Worm (Caenorhabditis elegans): ENCODE measurements around the gene pkc-2.

Gene pkc-2

DNA sequence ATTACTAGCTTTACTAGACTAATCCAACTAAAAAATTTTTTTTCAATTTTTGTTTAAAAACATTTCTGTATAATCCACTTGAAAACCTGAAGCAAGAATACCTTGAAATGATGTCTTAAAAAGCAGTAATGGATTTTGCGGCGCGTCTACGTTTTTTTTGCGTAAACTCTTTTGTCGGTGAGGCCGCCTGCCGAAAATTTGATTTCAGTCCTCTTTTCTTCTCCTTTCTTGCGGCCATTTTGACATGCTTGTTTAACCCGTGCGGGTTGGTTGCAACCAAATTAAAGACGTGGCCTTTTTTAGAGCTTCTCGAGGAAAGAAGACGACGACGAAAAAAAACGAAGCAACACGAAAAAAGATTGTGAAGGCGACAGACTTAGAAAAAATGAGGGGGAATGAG is 3.5 kb upstream of the pkc-2 start:
- TF ChIP-seq mxl-1 (tag; optimal IDR thresholded peaks at IDR 0.05): no peak
- no peak for TF ChIP-seq snpc-1.3 (tag; optimal IDR thresholded peaks at IDR 0.05; ENCODE audit: insufficient read depth)
- no peak for TF ChIP-seq nhr-120 (GFP tag; IDR thresholded peaks at IDR 0.05)
- TF ChIP-seq mel-28 (tag; optimal IDR thresholded peaks at IDR 0.05; ENCODE audit: borderline replicate concordance): no peak
- no peak for TF ChIP-seq lin-26 (GFP tag; IDR thresholded peaks at IDR 0.05)
- TF ChIP-seq hlh-26 (GFP tag; conservative IDR thresholded peaks at IDR 0.05): no peak
- TF ChIP-seq F55B11.4 (tag; optimal IDR thresholded peaks at IDR 0.05; ENCODE audit: borderline replicate concordance, insufficient read depth): no peak

DNA sequence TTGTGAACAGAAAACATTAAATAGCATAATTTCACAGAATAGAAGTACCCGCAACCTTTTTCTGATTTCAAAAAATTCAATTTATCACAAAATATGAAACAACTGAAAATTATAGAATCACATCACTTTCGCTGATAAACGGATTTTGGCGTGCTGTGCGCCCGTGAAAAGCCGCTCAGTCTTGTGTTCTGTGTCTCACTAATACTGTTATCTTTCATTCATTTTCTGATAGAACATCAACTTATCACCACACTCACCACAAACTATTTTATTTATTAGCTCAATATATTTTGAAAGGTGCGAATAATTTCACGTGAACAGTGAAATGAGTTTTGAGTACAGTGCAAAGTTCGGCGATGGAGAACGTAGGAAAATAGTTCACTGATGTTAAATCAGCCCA is 536 bp upstream of the pkc-2 start:
- TF ChIP-seq lsy-27 (tag; optimal IDR thresholded peaks at IDR 0.05; ENCODE audit: borderline replicate concordance, insufficient read depth) (no peak), nhr-80 (tag; optimal IDR thresholded peaks at IDR 0.05) (peak; percentile 64)

ce11 chrX:9369927-9370326 is 5.3 kb downstream of the pkc-2 start:
- TF ChIP-seq Y95B8A.8 (GFP tag; IDR thresholded peaks at IDR 0.05) (no peak), nhr-80 (tag; optimal IDR thresholded peaks at IDR 0.05) (peak; percentile 57)

DNA sequence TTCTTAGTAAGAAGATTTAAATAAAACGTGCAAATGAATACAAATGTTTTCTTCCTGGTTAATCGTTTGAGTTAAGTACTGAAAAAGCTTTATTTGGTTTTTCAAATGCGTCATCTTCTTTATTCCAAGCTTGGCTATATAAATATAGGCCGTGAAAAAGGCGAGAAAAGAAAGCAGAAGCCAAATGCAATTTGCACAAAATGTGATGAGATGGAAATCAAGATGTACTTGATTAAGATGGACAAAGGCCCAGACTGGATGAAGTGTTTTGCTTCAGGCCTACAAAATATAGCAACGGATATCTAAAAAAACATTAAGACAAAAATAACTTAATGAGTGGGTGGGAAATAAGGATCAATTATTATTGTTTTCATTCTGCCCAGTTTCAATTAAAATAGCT is 7.6 kb downstream of the pkc-2 start:
- TF ChIP-seq ekl-4 (GFP tag; IDR thresholded peaks at IDR 0.05) (no peak), ztf-25 (GFP tag; IDR thresholded peaks at IDR 0.05) (no peak), attf-6 (GFP tag; IDR thresholded peaks at IDR 0.05) (no peak), F33H1.4 (GFP tag; IDR thresholded peaks at IDR 0.05) (no peak), efl-1 (GFP tag; optimal IDR thresholded peaks at IDR 0.05) (no peak), madf-10 (tag; optimal IDR thresholded peaks at IDR 0.05) (no peak), lir-1 (GFP tag; conservative IDR thresholded peaks at IDR 0.05) (no peak), hmg-1.2 (GFP tag; IDR thresholded peaks at IDR 0.05) (no peak), sea-2 (GFP tag; IDR thresholded peaks at IDR 0.05) (no peak)

DNA sequence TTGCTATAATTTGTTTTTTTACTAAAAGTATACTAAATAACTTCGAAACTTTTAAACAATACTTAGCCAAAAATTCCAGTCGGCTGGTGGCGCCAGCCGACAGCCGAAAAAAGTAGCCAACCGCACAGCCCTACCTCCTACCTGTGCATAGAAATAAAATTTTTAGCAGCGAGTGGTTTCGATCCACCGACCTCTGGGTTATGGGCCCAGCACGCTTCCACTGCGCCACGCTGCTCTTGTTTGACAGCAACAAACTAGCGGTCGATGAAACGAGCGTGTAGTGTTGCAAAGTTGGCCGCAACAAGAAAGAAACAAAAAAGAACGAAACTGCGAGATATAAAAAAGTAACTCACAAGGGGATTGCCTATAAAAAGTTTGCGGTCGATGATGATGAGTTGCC is 8.4 kb downstream of the pkc-2 start:
- TF ChIP-seq nfyb-1 (GFP tag; IDR thresholded peaks at IDR 0.05): peak; percentile 81
- no peak for TF ChIP-seq snpc-1.1 (tag; optimal IDR thresholded peaks at IDR 0.05; ENCODE audit: insufficient read depth)
- TF ChIP-seq madf-10 (tag; optimal IDR thresholded peaks at IDR 0.05): peak; percentile 49
- TF ChIP-seq F37B4.10 (GFP tag; IDR thresholded peaks at IDR 0.05): no peak
- TF ChIP-seq rec-8 (tag; optimal IDR thresholded peaks at IDR 0.05): peak; percentile 7 to 42
- TF ChIP-seq attf-3 (GFP tag; conservative IDR thresholded peaks at IDR 0.05): no peak
- no peak for TF ChIP-seq B0019.2 (GFP tag; conservative IDR thresholded peaks at IDR 0.05)
- peak; percentile 46 for TF ChIP-seq snpc-1.3 (tag; optimal IDR thresholded peaks at IDR 0.05; ENCODE audit: insufficient read depth)
- TF ChIP-seq nfya-1 (tag; optimal IDR thresholded peaks at IDR 0.05; ENCODE audit: borderline replicate concordance, insufficient read depth): no peak
- no peak for TF ChIP-seq attf-6 (GFP tag; IDR thresholded peaks at IDR 0.05)
- no peak for TF ChIP-seq fkh-3 (tag; optimal IDR thresholded peaks at IDR 0.05)
- TF ChIP-seq F23B12.7 (tag; optimal IDR thresholded peaks at IDR 0.05; ENCODE audit: insufficient read depth): peak; percentile 7
- peak; percentile 29 for TF ChIP-seq nhr-80 (tag; optimal IDR thresholded peaks at IDR 0.05)
- TF ChIP-seq F57C9.4 (tag; optimal IDR thresholded peaks at IDR 0.05): no peak
- TF ChIP-seq snpc-3.4 (tag; optimal IDR thresholded peaks at IDR 0.05): peak; percentile 25
- no peak for TF ChIP-seq nhr-179 (tag; optimal IDR thresholded peaks at IDR 0.05)
- TF ChIP-seq F10E7.11 (tag; optimal IDR thresholded peaks at IDR 0.05): no peak
- TF ChIP-seq die-1 (tag; optimal IDR thresholded peaks at IDR 0.05): peak; percentile 71
- peak; percentile 51 for TF ChIP-seq snpc-4 (GFP tag; optimal IDR thresholded peaks at IDR 0.05)
- peak in 3 of 4 experiments; percentile 28 to 77 (median 73) for TF ChIP-seq snpc-4 (tag; optimal IDR thresholded peaks at IDR 0.05)
- peak; percentile 50 for TF ChIP-seq ztf-26 (tag; optimal IDR thresholded peaks at IDR 0.05)
- no peak for TF ChIP-seq Y67H2A.10 (GFP tag; conservative IDR thresholded peaks at IDR 0.05)
- TF ChIP-seq ets-4 (GFP tag; optimal IDR thresholded peaks at IDR 0.05): peak; percentile 9
- peak; percentile 43 for TF ChIP-seq unc-130 (GFP tag; optimal IDR thresholded peaks at IDR 0.05)
- peak; percentile 25 for TF ChIP-seq ceh-79 (tag; optimal IDR thresholded peaks at IDR 0.05)
- TF ChIP-seq hmg-20 (GFP tag; IDR thresholded peaks at IDR 0.05): no peak
